Worm (Caenorhabditis elegans) whole organism, young adult: ENCODE results near the gene otub-4.

Experiments
- B0336.3 ChIP-seq: fragments of 200-800 bp; sonication (Bioruptor generic); IDR thresholded peaks from 2 replicates; pipeline ENCODE4 v1.3.6; 2022; ENCODE audit warnings: missing genetic modification characterization, missing compliant biosample characterization
- C06A6.2 ChIP-seq: fragments of 200-800 bp; sonication (Bioruptor generic); conservative IDR thresholded peaks from 2 replicates; pipeline ENCODE4 v1.3.6; 2022; ENCODE audit warnings: missing genetic modification characterization, missing compliant biosample characterization
- C17E4.6 ChIP-seq: fragments of 200-800 bp; sonication (Bioruptor generic); IDR thresholded peaks from 2 replicates; pipeline ENCODE4 v1.3.6; 2022; ENCODE audit warnings: missing genetic modification reagents, missing genetic modification characterization, missing compliant biosample characterization
- F33H1.4 ChIP-seq: fragments of 200-800 bp; sonication (Bioruptor generic); IDR thresholded peaks from 2 replicates; pipeline ENCODE4 v1.3.6; 2022; ENCODE audit warnings: missing genetic modification reagents, missing genetic modification characterization, missing compliant biosample characterization
- F55B11.4 ChIP-seq: sonication (generic microtip); optimal IDR thresholded peaks from 2 replicates; lab custom pipeline; 2016; ENCODE audit warnings: missing compliant biosample characterization, missing genetic modification characterization, borderline replicate concordance; ENCODE audit not compliant: insufficient read depth
- K12H6.12 ChIP-seq: fragments of 200-800 bp; sonication (Bioruptor generic); optimal IDR thresholded peaks from 2 replicates; lab custom pipeline; 2018; ENCODE audit warnings: mild to moderate bottlenecking, missing genetic modification characterization, missing compliant biosample characterization
- Y56A3A.18 ChIP-seq: fragments of 200-800 bp; sonication (Bioruptor generic); IDR thresholded peaks from 2 replicates; pipeline ENCODE4 v1.3.6; 2022; ENCODE audit warnings: missing genetic modification reagents, missing genetic modification characterization, missing compliant biosample characterization
- Y79H2A.3 ChIP-seq: fragments of 200-800 bp; sonication (Bioruptor generic); conservative IDR thresholded peaks from 2 replicates; pipeline ENCODE4 v1.3.6; 2022; ENCODE audit warnings: missing genetic modification reagents, missing genetic modification characterization, missing compliant biosample characterization
- akir-1 ChIP-seq: fragments of 200-800 bp; sonication (Bioruptor generic); optimal IDR thresholded peaks from 2 replicates; lab custom pipeline; 2018; ENCODE audit warnings: mild to moderate bottlenecking, missing genetic modification characterization, moderate library complexity, missing compliant biosample characterization
- ama-1 ChIP-seq, 3 experiments: fragments of 150-350 bp in 1 of 3; sonication (generic microtip) in 2 of 3; optimal IDR thresholded peaks; 2 replicates each; lab custom pipeline; 2014 to 2018; ENCODE audit warnings: missing biosample characterization in 2 of 3, missing genetic modification characterization in 2 of 3, missing genetic modification reagents in 2 of 3
- aptf-3 ChIP-seq: fragments of 200-800 bp; sonication (Bioruptor generic); IDR thresholded peaks from 2 replicates; pipeline ENCODE4 v1.3.6; 2022; ENCODE audit warnings: missing genetic modification characterization, missing compliant biosample characterization
- attf-3 ChIP-seq: fragments of 200-800 bp; sonication (Bioruptor generic); conservative IDR thresholded peaks from 2 replicates; pipeline ENCODE4 v1.3.6; 2022; ENCODE audit warnings: missing genetic modification reagents, missing genetic modification characterization, missing compliant biosample characterization
- attf-5 ChIP-seq: fragments of 200-800 bp; sonication (Bioruptor generic); optimal IDR thresholded peaks from 2 replicates; lab custom pipeline; 2018; ENCODE audit warnings: mild to moderate bottlenecking, missing genetic modification characterization, missing compliant biosample characterization
- bed-2 ChIP-seq: fragments of 200-800 bp; sonication (Bioruptor generic); IDR thresholded peaks from 2 replicates; pipeline ENCODE4 v1.3.6; 2022; ENCODE audit warnings: missing genetic modification reagents, missing genetic modification characterization, missing compliant biosample characterization
- ccch-3 ChIP-seq: fragments of 200-800 bp; sonication (Bioruptor generic); optimal IDR thresholded peaks from 2 replicates; lab custom pipeline; 2018; ENCODE audit warnings: mild to moderate bottlenecking, missing genetic modification characterization, missing compliant biosample characterization
- cebp-1 ChIP-seq, 2 experiments: fragments of 200-800 bp in 1 of 2; sonication (Bioruptor generic) in 1 of 2; sonication (generic microtip) in 1 of 2; IDR thresholded peaks in 1 of 2; optimal IDR thresholded peaks in 1 of 2; 2 replicates each; pipeline versions ENCODE4 v1.3.6 to Lab custom; 2017 to 2022; ENCODE audit warnings: missing compliant biosample characterization in 2 of 2, missing genetic modification characterization in 2 of 2, mild to moderate bottlenecking in 1 of 2, missing genetic modification reagents in 1 of 2, moderate library complexity in 1 of 2
- cebp-2 ChIP-seq: fragments of 200-800 bp; sonication (Bioruptor generic); IDR thresholded peaks from 2 replicates; pipeline ENCODE4 v1.3.6; 2022; ENCODE audit warnings: missing genetic modification characterization, missing compliant biosample characterization
- ceh-27 ChIP-seq: fragments of 200-800 bp; sonication (Bioruptor generic); optimal IDR thresholded peaks from 2 replicates; lab custom pipeline; 2018; ENCODE audit warnings: mild to moderate bottlenecking, missing genetic modification characterization, moderate library complexity, missing compliant biosample characterization
- chd-7 ChIP-seq: sonication (generic microtip); optimal IDR thresholded peaks from 2 replicates; lab custom pipeline; 2016; ENCODE audit warnings: mild to moderate bottlenecking, missing genetic modification characterization, moderate library complexity, missing compliant biosample characterization
- die-1 ChIP-seq: sonication (generic microtip); optimal IDR thresholded peaks from 2 replicates; lab custom pipeline; 2016; ENCODE audit warnings: missing genotype, mild to moderate bottlenecking, missing genetic modification characterization, missing compliant biosample characterization
- dox-1 ChIP-seq: fragments of 200-800 bp; sonication (Bioruptor generic); IDR thresholded peaks from 2 replicates; pipeline ENCODE4 v1.3.6; 2022; ENCODE audit warnings: missing genetic modification reagents, missing genetic modification characterization, missing compliant biosample characterization
- efl-1 ChIP-seq: fragments of 150-350 bp; optimal IDR thresholded peaks from 2 replicates; lab custom pipeline; 2014; ENCODE audit warnings: missing biosample characterization, missing genetic modification reagents, missing genetic modification characterization
- egl-18 ChIP-seq: fragments of 200-800 bp; sonication (Bioruptor generic); IDR thresholded peaks from 2 replicates; pipeline ENCODE4 v1.3.6; 2022; ENCODE audit warnings: missing genetic modification reagents, missing genetic modification characterization, missing compliant biosample characterization
- ekl-4 ChIP-seq: fragments of 200-800 bp; sonication (Bioruptor generic); IDR thresholded peaks from 2 replicates; pipeline ENCODE4 v1.3.6; 2022; ENCODE audit warnings: missing genetic modification reagents, missing genetic modification characterization, missing compliant biosample characterization
- gei-17 ChIP-seq: fragments of 200-800 bp; sonication (Bioruptor generic); optimal IDR thresholded peaks from 2 replicates; lab custom pipeline; 2018; ENCODE audit warnings: mild to moderate bottlenecking, missing genetic modification characterization, missing compliant biosample characterization
- lag-1 ChIP-seq: fragments of 200-800 bp; sonication (Bioruptor generic); IDR thresholded peaks from 2 replicates; pipeline ENCODE4 v1.3.6; 2022; ENCODE audit warnings: missing genetic modification reagents, missing genetic modification characterization, missing compliant biosample characterization
- let-607 ChIP-seq, 2 experiments: fragments of 200-800 bp in 1 of 2; sonication (Bioruptor generic) in 1 of 2; sonication (generic microtip) in 1 of 2; optimal IDR thresholded peaks; 2 replicates each; lab custom pipeline; 2016 to 2018; ENCODE audit warnings: mild to moderate bottlenecking in 2 of 2, missing compliant biosample characterization in 2 of 2, missing genetic modification characterization in 2 of 2, moderate library complexity in 2 of 2, missing genotype in 1 of 2
- lin-35 ChIP-seq, 3 experiments: fragments of 150-350 bp in 2 of 3; sonication (generic microtip) in 1 of 3; optimal IDR thresholded peaks; 2 replicates each; lab custom pipeline; 2014 to 2018; ENCODE audit warnings: missing biosample characterization in 3 of 3, missing genetic modification characterization in 3 of 3, missing genetic modification reagents in 3 of 3
- madf-10 ChIP-seq: sonication (generic microtip); optimal IDR thresholded peaks from 2 replicates; lab custom pipeline; 2016; ENCODE audit warnings: mild to moderate bottlenecking, missing genetic modification characterization, missing compliant biosample characterization
- madf-6 ChIP-seq: fragments of 200-800 bp; sonication (Bioruptor generic); IDR thresholded peaks from 2 replicates; pipeline ENCODE4 v1.3.6; 2022; ENCODE audit warnings: missing genetic modification reagents, missing genetic modification characterization, missing compliant biosample characterization
- madf-8 ChIP-seq: fragments of 200-800 bp; sonication (Bioruptor generic); conservative IDR thresholded peaks from 2 replicates; pipeline ENCODE4 v1.3.6; 2022; ENCODE audit warnings: missing genetic modification reagents, missing genetic modification characterization, missing compliant biosample characterization
- nfya-1 ChIP-seq: sonication (generic microtip); optimal IDR thresholded peaks from 2 replicates; lab custom pipeline; 2017; ENCODE audit warnings: antibody characterized with exemption, missing compliant biosample characterization, missing genetic modification characterization, borderline replicate concordance; ENCODE audit not compliant: insufficient read depth
- nhr-120 ChIP-seq: fragments of 200-800 bp; sonication (Bioruptor generic); IDR thresholded peaks from 2 replicates; pipeline ENCODE4 v1.3.6; 2022; ENCODE audit warnings: missing genetic modification characterization, missing compliant biosample characterization
- nhr-179 ChIP-seq: sonication (generic microtip); optimal IDR thresholded peaks from 2 replicates; lab custom pipeline; 2016; ENCODE audit warnings: mild to moderate bottlenecking, missing genetic modification characterization, missing compliant biosample characterization
- nhr-27 ChIP-seq: fragments of 200-800 bp; sonication (Bioruptor generic); optimal IDR thresholded peaks from 2 replicates; lab custom pipeline; 2018; ENCODE audit warnings: mild to moderate bottlenecking, missing genetic modification characterization, moderate library complexity, missing compliant biosample characterization
- rec-8 ChIP-seq, 2 experiments: sonication (generic microtip); optimal IDR thresholded peaks; 2 replicates each; lab custom pipeline; 2016; ENCODE audit warnings: mild to moderate bottlenecking in 2 of 2, missing genetic modification characterization in 2 of 2, missing genetic modification reagents in 2 of 2, missing genotype in 2 of 2, missing biosample characterization in 1 of 2, missing compliant biosample characterization in 1 of 2, moderate library complexity in 1 of 2
- snpc-3.4 ChIP-seq: sonication (generic microtip); optimal IDR thresholded peaks from 2 replicates; lab custom pipeline; 2017; ENCODE audit warnings: missing genetic modification characterization, mild to moderate bottlenecking, missing compliant biosample characterization, antibody characterized with exemption, moderate library complexity, missing genotype, missing genetic modification reagents
- snpc-4 ChIP-seq, 5 experiments: fragments of 150-350 bp in 1 of 5; sonication (generic microtip) in 4 of 5; optimal IDR thresholded peaks; 2 replicates each; lab custom pipeline; 2014 to 2018; ENCODE audit warnings: missing genetic modification characterization in 5 of 5, missing biosample characterization in 3 of 5, antibody characterized with exemption in 2 of 5, mild to moderate bottlenecking in 2 of 5, missing compliant biosample characterization in 2 of 5, missing genotype in 2 of 5, moderate library complexity in 2 of 5, missing genetic modification reagents in 1 of 5
- sptf-2 ChIP-seq: fragments of 200-800 bp; sonication (Bioruptor generic); optimal IDR thresholded peaks from 2 replicates; lab custom pipeline; 2018; ENCODE audit warnings: mild to moderate bottlenecking, missing genetic modification characterization, missing compliant biosample characterization
- tlf-1 ChIP-seq: fragments of 200-800 bp; sonication (Bioruptor generic); optimal IDR thresholded peaks from 2 replicates; lab custom pipeline; 2018; ENCODE audit warnings: mild to moderate bottlenecking, missing genetic modification characterization, missing compliant biosample characterization
- unc-130 ChIP-seq: sonication (generic microtip); optimal IDR thresholded peaks from 2 replicates; lab custom pipeline; 2016; ENCODE audit warnings: missing genetic modification reagents, missing genetic modification characterization, missing compliant biosample characterization
- xnd-1 ChIP-seq: sonication (generic microtip); optimal IDR thresholded peaks from 2 replicates; lab custom pipeline; 2016; ENCODE audit warnings: missing genotype, missing genetic modification reagents, missing genetic modification characterization, missing compliant biosample characterization
- ztf-22 ChIP-seq: fragments of 200-800 bp; sonication (Bioruptor generic); optimal IDR thresholded peaks from 2 replicates; lab custom pipeline; 2018; ENCODE audit warnings: mild to moderate bottlenecking, missing genetic modification characterization, moderate library complexity, missing compliant biosample characterization
- ztf-25 ChIP-seq: fragments of 200-800 bp; sonication (Bioruptor generic); IDR thresholded peaks from 2 replicates; pipeline ENCODE4 v1.3.6; 2022; ENCODE audit warnings: missing genetic modification reagents, missing genetic modification characterization, missing compliant biosample characterization
- ztf-28 ChIP-seq: fragments of 200-800 bp; sonication (Bioruptor generic); IDR thresholded peaks from 2 replicates; pipeline ENCODE4 v1.3.6; 2022; ENCODE audit warnings: missing genetic modification reagents, missing genetic modification characterization, missing compliant biosample characterization

otub-4 gene

ce11 chrIV:3336585-3336984 lies 41.3 kb downstream of the otub-4 start, which contains the start of gene F42A6.6 (continued):
- TF ChIP-seq cebp-1 (GFP tag; IDR thresholded peaks at IDR 0.05; lab: Robert Waterston, UW) (no peak), cebp-1 (tag; optimal IDR thresholded peaks at IDR 0.05; lab: Kevin White, UChicago) (peak; percentile 72), attf-3 (GFP tag; lab: Robert Waterston, UW) (peak; percentile 42; the same call in 1 of the 2 replicates), Y56A3A.18 (GFP tag; lab: Robert Waterston, UW) (peak; percentile 83; the same call in 1 of the 2 replicates), tlf-1 (GFP tag; lab: Kevin White, UChicago) (peak; percentile 86), akir-1 (GFP tag; lab: Kevin White, UChicago) (no peak), nhr-27 (tag; lab: Kevin White, UChicago) (peak; percentile 78), efl-1 (no peak), C06A6.2 (0 out of 2 replicates have a peak, but pooled peaks have one; percentile 16), madf-6 (peak; percentile 82), rec-8 (tag; optimal IDR thresholded peaks at IDR 0.05; lab: Kevin White, UChicago) (peak; percentile 37 to 45), K12H6.12 (tag; lab: Kevin White, UChicago) (peak; percentile 51), ccch-3 (GFP tag; lab: Kevin White, UChicago) (no peak), B0336.3 (GFP tag; lab: Robert Waterston, UW) (peak; percentile 95), chd-7 (tag; lab: Kevin White, UChicago) (peak; percentile 88), madf-10 (tag; lab: Kevin White, UChicago) (no peak), ztf-22 (GFP tag; lab: Kevin White, UChicago) (peak; percentile 23), nhr-179 (tag; lab: Kevin White, UChicago) (peak; percentile 14), ama-1 (optimal IDR thresholded peaks at IDR 0.05; lab: Kevin White, UChicago) (no peak), ama-1 (GFP tag; optimal IDR thresholded peaks at IDR 0.05; lab: Kevin White, UChicago) (peak; percentile 16 to 77), attf-5 (peak; percentile 42), dox-1 (GFP tag; lab: Robert Waterston, UW) (no peak), egl-18 (GFP tag; lab: Robert Waterston, UW) (0 out of 2 replicates have a peak, but pooled peaks have one; percentile 5), sptf-2 (GFP tag; lab: Kevin White, UChicago) (no peak), F55B11.4 (tag; lab: Kevin White, UChicago) (no peak), nfya-1 (tag; lab: Kevin White, UChicago) (no peak), ztf-25 (0 out of 2 replicates have a peak, but pooled peaks have one; percentile 53), ztf-28 (GFP tag; lab: Robert Waterston, UW) (0 out of 2 replicates have a peak, but pooled peaks have one; percentile 42), gei-17 (GFP tag; lab: Kevin White, UChicago) (peak; percentile 45), ceh-27 (GFP tag; lab: Kevin White, UChicago) (peak; percentile 11), let-607 (tag; optimal IDR thresholded peaks at IDR 0.05; lab: Kevin White, UChicago) (peak; percentile 29 to 48), C17E4.6 (peak; percentile 88; the same call in 1 of the 2 replicates), bed-2 (GFP tag; lab: Robert Waterston, UW) (no peak), lin-35 (GFP tag; optimal IDR thresholded peaks at IDR 0.05; lab: Kevin White, UChicago) (peak in 2 of 3 experiments; percentile 12 to 43), die-1 (peak; percentile 77), Y79H2A.3 (peak; percentile 92), lag-1 (GFP tag; lab: Robert Waterston, UW) (no peak), cebp-2 (GFP tag; lab: Robert Waterston, UW) (peak; percentile 82), snpc-4 (GFP tag; optimal IDR thresholded peaks at IDR 0.05; lab: Kevin White, UChicago) (peak; percentile 29), snpc-4 (tag; optimal IDR thresholded peaks at IDR 0.05; lab: Kevin White, UChicago) (peak in 2 of 4 experiments; percentile 55 to 68), ekl-4 (peak; percentile 86), aptf-3 (GFP tag; lab: Robert Waterston, UW) (peak; percentile 92), madf-8 (GFP tag; lab: Robert Waterston, UW) (peak; percentile 41; the same call in 1 of the 2 replicates), F33H1.4 (peak; percentile 67), snpc-3.4 (peak; percentile 78), unc-130 (peak; percentile 78), xnd-1 (tag; lab: Kevin White, UChicago) (peak; percentile 32), nhr-120 (GFP tag; lab: Robert Waterston, UW) (0 out of 2 replicates have a peak, but pooled peaks have one; percentile 79)
